Worm (Caenorhabditis elegans): ENCODE results near the gene C45G9.5.

Gene C45G9.5

DNA sequence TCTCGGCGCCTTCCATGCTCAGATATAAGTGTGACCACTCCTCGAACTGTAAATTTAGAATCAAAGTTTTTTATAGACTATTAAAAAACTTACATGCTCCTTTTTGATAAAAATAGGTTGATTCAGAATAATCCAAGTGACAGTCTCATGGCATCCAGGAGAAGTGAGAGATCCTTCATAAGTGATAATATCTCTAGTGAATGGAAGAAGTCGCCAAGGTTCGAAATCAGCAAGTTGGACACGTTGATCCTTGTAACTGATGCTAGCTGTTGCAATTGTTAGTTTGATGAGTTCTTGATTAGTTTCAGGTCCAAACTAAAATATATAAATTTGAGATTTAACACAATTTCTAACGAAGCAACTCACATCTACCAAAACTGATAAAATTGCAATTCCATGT, 35.4 kb downstream of the C45G9.5 start:
- TF ChIP-seq klf-2 (GFP tag; conservative IDR thresholded peaks at IDR 0.05) = no peak
- no peak for TF ChIP-seq cog-1 (tag; optimal IDR thresholded peaks at IDR 0.05)
- no peak for TF ChIP-seq flt-1 (GFP tag; IDR thresholded peaks at IDR 0.05)
- no peak for TF ChIP-seq med-1 (GFP tag; optimal IDR thresholded peaks at IDR 0.05; ENCODE audit: insufficient read depth)
- no peak for TF ChIP-seq ztf-23 (GFP tag; IDR thresholded peaks at IDR 0.05)
- no peak for TF ChIP-seq tab-1 (GFP tag; IDR thresholded peaks at IDR 0.05)
- TF ChIP-seq ref-1 (GFP tag; conservative IDR thresholded peaks at IDR 0.05) = no peak
- TF ChIP-seq ztf-29 (GFP tag; IDR thresholded peaks at IDR 0.05) = no peak
- no peak for TF ChIP-seq T22C8.4 (GFP tag; IDR thresholded peaks at IDR 0.05)

DNA sequence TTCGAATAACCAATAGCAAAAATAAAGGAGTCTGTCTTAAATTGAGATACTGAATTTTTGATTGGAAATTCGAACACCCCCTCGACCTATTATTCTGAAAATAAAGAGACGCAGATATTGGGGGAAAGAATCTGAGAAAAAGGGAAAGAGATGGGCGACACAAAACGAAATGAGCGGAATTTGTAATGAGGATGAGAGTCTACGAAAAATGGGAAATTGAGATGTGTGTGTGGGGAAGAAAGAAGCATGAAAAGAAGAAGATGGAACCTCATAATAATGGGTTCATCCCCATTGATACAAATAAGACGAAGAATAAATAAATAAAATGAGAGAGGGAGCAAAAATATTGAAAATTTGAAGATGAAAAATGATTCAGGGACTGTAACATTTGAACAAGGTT, 37.6 kb downstream of the C45G9.5 start, which contains the start of gene cah-1:
TSS of gene cah-1 (minus strand) at position 101 of the 400 bp plus-strand sequence.
- TF ChIP-seq cog-1 (tag; optimal IDR thresholded peaks at IDR 0.05) (no peak), ztf-29 (GFP tag; IDR thresholded peaks at IDR 0.05) (no peak), klf-2 (GFP tag; conservative IDR thresholded peaks at IDR 0.05) (no peak), T22C8.4 (GFP tag; IDR thresholded peaks at IDR 0.05) (no peak), med-1 (GFP tag; optimal IDR thresholded peaks at IDR 0.05; ENCODE audit: insufficient read depth) (no peak), tab-1 (GFP tag; IDR thresholded peaks at IDR 0.05) (no peak), flt-1 (GFP tag; IDR thresholded peaks at IDR 0.05) (no peak), ref-1 (GFP tag; conservative IDR thresholded peaks at IDR 0.05) (no peak), ztf-23 (GFP tag; IDR thresholded peaks at IDR 0.05) (no peak)

DNA sequence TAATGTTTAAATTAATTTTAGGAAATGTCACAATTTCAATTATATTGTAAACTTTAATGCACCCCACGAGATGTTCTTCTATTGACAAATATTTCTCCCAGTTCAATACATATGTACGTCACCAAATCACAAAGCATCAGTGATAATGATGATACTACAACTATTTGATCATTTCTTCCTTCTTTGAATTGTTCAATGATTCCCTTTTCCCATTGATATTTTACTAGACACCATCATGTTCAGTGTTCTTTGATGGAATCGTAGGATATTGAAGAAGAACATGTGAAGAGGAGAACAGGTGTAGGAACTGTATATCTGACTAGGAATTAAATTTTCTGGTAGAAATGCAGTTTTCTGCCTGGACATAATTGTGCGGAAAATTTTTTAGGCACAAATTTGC, 41.6 kb downstream of the C45G9.5 start:
- TF ChIP-seq ref-1 (GFP tag; conservative IDR thresholded peaks at IDR 0.05) (no peak), ztf-23 (GFP tag; IDR thresholded peaks at IDR 0.05) (no peak), T22C8.4 (GFP tag; IDR thresholded peaks at IDR 0.05) (no peak), ztf-29 (GFP tag; IDR thresholded peaks at IDR 0.05) (no peak), cog-1 (tag; optimal IDR thresholded peaks at IDR 0.05) (no peak), tab-1 (GFP tag; IDR thresholded peaks at IDR 0.05) (no peak), med-1 (GFP tag; optimal IDR thresholded peaks at IDR 0.05; ENCODE audit: insufficient read depth) (no peak), klf-2 (GFP tag; conservative IDR thresholded peaks at IDR 0.05) (no peak), flt-1 (GFP tag; IDR thresholded peaks at IDR 0.05) (no peak)

DNA sequence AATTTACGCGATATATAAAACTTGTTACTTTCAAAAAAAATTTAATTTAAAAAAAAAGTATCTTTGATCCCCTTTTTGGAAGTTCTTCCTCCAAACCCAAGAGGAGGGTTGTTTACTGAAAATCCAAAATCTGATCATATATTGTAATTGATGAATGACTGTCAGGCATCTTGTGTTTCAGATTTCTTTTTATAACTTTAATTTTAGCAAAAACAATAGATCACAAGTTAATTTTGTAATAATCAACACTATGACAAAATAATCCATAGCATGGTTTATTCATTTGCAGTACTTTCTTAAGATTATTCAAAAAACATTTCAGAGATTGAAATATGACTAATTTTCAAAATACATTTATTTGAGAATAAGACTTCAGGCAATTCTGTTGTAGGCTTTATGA, 44.4 kb downstream of the C45G9.5 start:
- TF ChIP-seq ztf-29 (GFP tag; IDR thresholded peaks at IDR 0.05) (no peak), ref-1 (GFP tag; conservative IDR thresholded peaks at IDR 0.05) (no peak), klf-2 (GFP tag; conservative IDR thresholded peaks at IDR 0.05) (no peak), cog-1 (tag; optimal IDR thresholded peaks at IDR 0.05) (no peak), tab-1 (GFP tag; IDR thresholded peaks at IDR 0.05) (no peak), T22C8.4 (GFP tag; IDR thresholded peaks at IDR 0.05) (no peak), ztf-23 (GFP tag; IDR thresholded peaks at IDR 0.05) (no peak), flt-1 (GFP tag; IDR thresholded peaks at IDR 0.05) (no peak), med-1 (GFP tag; optimal IDR thresholded peaks at IDR 0.05; ENCODE audit: insufficient read depth) (no peak)

DNA sequence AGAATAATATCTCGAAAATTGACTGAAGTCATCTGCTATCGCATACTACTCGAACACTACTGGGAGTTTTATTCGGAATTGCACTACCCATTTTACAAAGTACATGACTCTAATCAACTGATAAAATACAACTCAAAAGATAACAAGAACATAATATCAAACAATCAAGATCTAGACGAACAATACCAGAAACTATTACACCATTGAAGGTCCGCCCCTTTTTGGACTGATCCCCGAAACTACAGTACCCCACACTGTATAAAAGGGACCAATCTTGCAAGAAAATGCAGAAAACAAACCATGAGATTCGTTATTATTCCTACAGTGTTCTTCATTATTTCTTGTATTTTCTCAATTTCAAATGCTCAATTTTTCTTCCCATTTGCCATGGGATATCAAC, 46.6 kb downstream of the C45G9.5 start, which contains the start of gene F54D8.10:
TSS of gene F54D8.10 (plus strand) at position 301 of the 400 bp plus-strand sequence.
- TF ChIP-seq ztf-29 (GFP tag; IDR thresholded peaks at IDR 0.05) (no peak), flt-1 (GFP tag; IDR thresholded peaks at IDR 0.05) (no peak), cog-1 (tag; optimal IDR thresholded peaks at IDR 0.05) (no peak), ref-1 (GFP tag; conservative IDR thresholded peaks at IDR 0.05) (no peak), med-1 (GFP tag; optimal IDR thresholded peaks at IDR 0.05; ENCODE audit: insufficient read depth) (no peak), T22C8.4 (GFP tag; IDR thresholded peaks at IDR 0.05) (no peak), klf-2 (GFP tag; conservative IDR thresholded peaks at IDR 0.05) (no peak), ztf-23 (GFP tag; IDR thresholded peaks at IDR 0.05) (no peak), tab-1 (GFP tag; IDR thresholded peaks at IDR 0.05) (no peak)

DNA sequence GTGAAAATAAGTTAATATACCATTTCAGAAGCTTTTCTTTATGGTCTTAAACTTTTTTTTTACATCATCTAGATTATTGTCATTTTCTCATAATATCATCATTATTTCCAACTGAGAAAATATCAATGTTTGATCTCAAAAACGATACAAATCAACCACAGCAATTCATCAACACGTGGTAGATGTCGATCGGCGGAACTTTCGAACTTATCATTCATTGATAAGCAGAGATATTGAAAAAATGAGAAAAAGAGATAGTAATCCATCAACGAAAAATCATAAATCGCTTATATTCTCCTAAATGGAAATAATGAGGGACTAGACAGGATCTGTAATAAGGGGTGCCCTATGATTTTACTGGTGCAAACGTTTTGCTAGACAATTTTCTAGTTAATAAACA, 48.8 kb downstream of the C45G9.5 start:
- TF ChIP-seq ztf-23 (GFP tag; IDR thresholded peaks at IDR 0.05) (no peak), flt-1 (GFP tag; IDR thresholded peaks at IDR 0.05) (no peak), med-1 (GFP tag; optimal IDR thresholded peaks at IDR 0.05; ENCODE audit: insufficient read depth) (no peak), cog-1 (tag; optimal IDR thresholded peaks at IDR 0.05) (no peak), ztf-29 (GFP tag; IDR thresholded peaks at IDR 0.05) (no peak)

DNA sequence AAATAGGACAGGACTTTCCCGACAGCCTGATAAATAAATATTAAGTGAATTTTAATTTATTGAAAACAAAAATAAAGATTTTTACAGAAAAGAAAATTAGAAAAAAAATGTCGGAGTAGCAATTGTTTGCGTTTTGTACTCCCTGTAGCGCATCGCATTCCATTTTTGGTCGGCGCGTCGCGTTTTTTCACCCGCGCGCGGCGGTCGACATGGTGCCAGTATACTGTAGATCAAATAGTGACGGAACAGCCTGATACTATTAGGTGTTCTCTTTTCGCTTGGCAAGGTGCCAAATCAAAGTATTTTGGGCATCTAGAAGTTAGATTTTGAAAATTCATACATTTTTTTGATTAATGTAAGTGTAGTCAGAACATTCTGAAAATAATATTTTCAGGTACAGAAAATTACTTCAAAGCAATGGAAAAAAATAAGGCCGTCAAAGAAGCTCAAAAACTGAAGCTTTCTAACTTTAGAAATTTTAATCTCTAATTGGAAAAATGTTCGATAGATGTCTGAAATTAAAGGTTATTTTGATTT, 50.9 kb downstream of the C45G9.5 start:
- TF ChIP-seq ztf-23 (GFP tag; IDR thresholded peaks at IDR 0.05) (no peak), T22C8.4 (GFP tag; IDR thresholded peaks at IDR 0.05) (no peak), klf-2 (GFP tag; conservative IDR thresholded peaks at IDR 0.05) (no peak), flt-1 (GFP tag; IDR thresholded peaks at IDR 0.05) (no peak), med-1 (GFP tag; optimal IDR thresholded peaks at IDR 0.05; ENCODE audit: insufficient read depth) (no peak), ref-1 (GFP tag; conservative IDR thresholded peaks at IDR 0.05) (no peak), tab-1 (GFP tag; IDR thresholded peaks at IDR 0.05) (no peak), ztf-29 (GFP tag; IDR thresholded peaks at IDR 0.05) (no peak), cog-1 (tag; optimal IDR thresholded peaks at IDR 0.05) (no peak)

DNA sequence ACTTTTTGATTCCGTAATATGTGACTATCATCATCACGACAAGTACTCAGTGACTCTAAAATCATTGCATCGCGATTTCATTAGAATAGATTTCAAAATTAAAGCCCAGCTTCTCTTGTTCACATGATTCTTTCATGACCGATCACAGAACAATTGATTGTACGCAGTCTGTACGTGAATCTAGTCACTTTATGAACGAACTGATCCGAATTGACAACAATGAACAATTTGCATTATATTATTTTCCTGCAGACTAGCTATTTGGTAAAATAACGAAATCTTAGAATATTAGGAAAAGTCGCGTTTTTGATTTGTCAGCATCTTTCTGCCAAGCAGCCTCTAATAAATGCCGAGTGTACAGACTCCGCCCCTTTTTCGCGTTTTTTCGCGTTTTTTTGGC, 51.6 kb downstream of the C45G9.5 start:
- TF ChIP-seq flt-1 (GFP tag; IDR thresholded peaks at IDR 0.05) = no peak
- no peak for TF ChIP-seq ztf-23 (GFP tag; IDR thresholded peaks at IDR 0.05)
- no peak for TF ChIP-seq ref-1 (GFP tag; conservative IDR thresholded peaks at IDR 0.05)
- no peak for TF ChIP-seq klf-2 (GFP tag; conservative IDR thresholded peaks at IDR 0.05)
- TF ChIP-seq tab-1 (GFP tag; IDR thresholded peaks at IDR 0.05) = no peak
